Worm (Caenorhabditis elegans) whole organism, L4/young adult: Measurements from ENCODE around the gene abu-4.

Experiments
- W03F9.2 ChIP-seq: fragments of 150-350 bp; optimal IDR thresholded peaks from 2 replicates; lab custom pipeline; 2014; ENCODE audit warnings: missing biosample characterization, missing genetic modification characterization
- dao-5 ChIP-seq: sonication (generic microtip); optimal IDR thresholded peaks from 2 replicates; lab custom pipeline; 2016; ENCODE audit warnings: missing genotype, missing genetic modification characterization, moderate library complexity, missing compliant biosample characterization
- him-1 ChIP-seq: sonication (generic microtip); optimal IDR thresholded peaks from 2 replicates; lab custom pipeline; 2016; ENCODE audit warnings: missing genotype, missing genetic modification reagents, missing genetic modification characterization, missing compliant biosample characterization

DNA sequence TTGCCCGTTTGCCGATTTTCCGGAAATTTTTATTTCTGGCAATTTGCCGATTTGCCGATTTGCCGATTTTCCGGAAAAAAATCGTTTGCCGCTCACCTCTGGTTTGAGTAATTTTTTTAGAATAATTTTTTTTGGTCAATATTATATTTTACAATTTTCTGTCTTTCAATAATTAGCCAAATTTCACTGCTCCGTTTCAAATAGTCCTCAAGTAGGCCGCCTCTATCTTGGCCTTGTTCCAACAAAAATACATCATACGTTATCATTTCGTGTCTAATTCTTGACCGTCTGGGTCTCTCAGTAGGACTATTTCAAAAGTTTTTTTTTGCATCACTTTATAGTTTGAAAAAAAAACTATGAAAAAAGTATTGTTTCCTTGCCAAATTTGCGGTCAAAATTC, 17.6 kb downstream of the abu-4 start, which contains the start of gene nhr-115:
- TF ChIP-seq him-1 (tag; lab: Kevin White, UChicago), result no peak
- TF ChIP-seq W03F9.2 (tag; lab: Kevin White, UChicago), result no peak
- TF ChIP-seq dao-5 (tag; lab: Kevin White, UChicago), result no peak
